Worm (Caenorhabditis elegans) whole organism, mixed stage, embryonic: ENCODE data around the gene ZK470.1.

Experiments used
- M03D4.4 ChIP-seq: sonication (generic microtip); optimal IDR thresholded peaks from 2 replicates; lab custom pipeline; 2017; ENCODE audit warnings: mild to moderate bottlenecking, missing genetic modification characterization, missing compliant biosample characterization
- blmp-1 ChIP-seq: fragments of 150-350 bp; optimal IDR thresholded peaks from 2 replicates; lab custom pipeline; 2014; ENCODE audit warnings: missing biosample characterization, missing genetic modification characterization
- ceh-43 ChIP-seq: fragments of 200-800 bp; sonication (Bioruptor generic); optimal IDR thresholded peaks from 2 replicates; lab custom pipeline; 2018; ENCODE audit warnings: mild to moderate bottlenecking, missing genetic modification characterization, moderate library complexity, missing compliant biosample characterization
- ceh-83 ChIP-seq: fragments of 200-800 bp; sonication (Bioruptor generic); optimal IDR thresholded peaks from 2 replicates; lab custom pipeline; 2018; ENCODE audit warnings: mild to moderate bottlenecking, missing genetic modification characterization, missing compliant biosample characterization
- drap-1 ChIP-seq: fragments of 200-800 bp; sonication (Bioruptor generic); optimal IDR thresholded peaks from 3 replicates; lab custom pipeline; 2018; ENCODE audit warnings: mild to moderate bottlenecking, missing genetic modification characterization, missing compliant biosample characterization
- elt-1 ChIP-seq: sonication (generic microtip); optimal IDR thresholded peaks from 2 replicates; lab custom pipeline; 2017; ENCODE audit warnings: missing genetic modification characterization, mild to moderate bottlenecking, missing compliant biosample characterization, antibody characterized with exemption, moderate library complexity, borderline replicate concordance; ENCODE audit not compliant: insufficient read depth
- flh-1 ChIP-seq: fragments of 200-800 bp; sonication (Bioruptor generic); optimal IDR thresholded peaks from 2 replicates; lab custom pipeline; 2018; ENCODE audit warnings: mild to moderate bottlenecking, missing genetic modification characterization, moderate library complexity, missing compliant biosample characterization
- ham-2 ChIP-seq: fragments of 200-800 bp; sonication (Bioruptor generic); optimal IDR thresholded peaks from 2 replicates; lab custom pipeline; 2018; ENCODE audit warnings: mild to moderate bottlenecking, missing genetic modification characterization, missing compliant biosample characterization
- hlh-1 ChIP-seq: fragments of 150-350 bp; optimal IDR thresholded peaks from 2 replicates; lab custom pipeline; 2014; ENCODE audit warnings: missing biosample characterization, missing genetic modification reagents, missing genetic modification characterization
- lin-32 ChIP-seq: fragments of 200-800 bp; sonication (Bioruptor generic); optimal IDR thresholded peaks from 2 replicates; lab custom pipeline; 2018; ENCODE audit warnings: mild to moderate bottlenecking, missing genetic modification characterization, missing compliant biosample characterization
- mab-5 ChIP-seq: fragments of 150-350 bp; optimal IDR thresholded peaks from 2 replicates; lab custom pipeline; 2014; ENCODE audit warnings: missing biosample characterization, missing genetic modification characterization
- nhr-12 ChIP-seq: fragments of 150-350 bp; optimal IDR thresholded peaks from 2 replicates; lab custom pipeline; 2014; ENCODE audit warnings: missing biosample characterization, missing genetic modification characterization
- nhr-2 ChIP-seq: fragments of 150-350 bp; optimal IDR thresholded peaks from 2 replicates; lab custom pipeline; 2014; ENCODE audit warnings: missing biosample characterization, missing genetic modification characterization
- nhr-237 ChIP-seq: fragments of 150-350 bp; optimal IDR thresholded peaks from 2 replicates; lab custom pipeline; 2014; ENCODE audit warnings: missing biosample characterization, missing genetic modification characterization
- nhr-28 ChIP-seq: fragments of 150-350 bp; optimal IDR thresholded peaks from 2 replicates; lab custom pipeline; 2014; ENCODE audit warnings: missing biosample characterization, missing genetic modification characterization
- pha-4 ChIP-seq: fragments of 150-350 bp; optimal IDR thresholded peaks from 2 replicates; lab custom pipeline; 2018; ENCODE audit warnings: missing biosample characterization, missing genetic modification reagents, missing genetic modification characterization
- sem-2 ChIP-seq: fragments of 200-800 bp; sonication (Bioruptor generic); optimal IDR thresholded peaks from 2 replicates; lab custom pipeline; 2018; ENCODE audit warnings: mild to moderate bottlenecking, missing genetic modification characterization, missing compliant biosample characterization
- unc-120 ChIP-seq: sonication (generic microtip); optimal IDR thresholded peaks from 2 replicates; lab custom pipeline; 2017; ENCODE audit warnings: missing genetic modification characterization, missing compliant biosample characterization; ENCODE audit not compliant: poor library complexity, severe bottlenecking
- unc-62 ChIP-seq: fragments of 150-350 bp; optimal IDR thresholded peaks from 2 replicates; lab custom pipeline; 2014; ENCODE audit warnings: missing biosample characterization, missing genetic modification reagents, missing genetic modification characterization
- zip-8 ChIP-seq: fragments of 150-350 bp; optimal IDR thresholded peaks from 2 replicates; lab custom pipeline; 2014; ENCODE audit warnings: missing biosample characterization, missing genetic modification characterization
- ztf-11 ChIP-seq: fragments of 150-350 bp; optimal IDR thresholded peaks from 2 replicates; lab custom pipeline; 2014; ENCODE audit warnings: missing biosample characterization, missing genetic modification characterization

The ZK470.1 gene

DNA sequence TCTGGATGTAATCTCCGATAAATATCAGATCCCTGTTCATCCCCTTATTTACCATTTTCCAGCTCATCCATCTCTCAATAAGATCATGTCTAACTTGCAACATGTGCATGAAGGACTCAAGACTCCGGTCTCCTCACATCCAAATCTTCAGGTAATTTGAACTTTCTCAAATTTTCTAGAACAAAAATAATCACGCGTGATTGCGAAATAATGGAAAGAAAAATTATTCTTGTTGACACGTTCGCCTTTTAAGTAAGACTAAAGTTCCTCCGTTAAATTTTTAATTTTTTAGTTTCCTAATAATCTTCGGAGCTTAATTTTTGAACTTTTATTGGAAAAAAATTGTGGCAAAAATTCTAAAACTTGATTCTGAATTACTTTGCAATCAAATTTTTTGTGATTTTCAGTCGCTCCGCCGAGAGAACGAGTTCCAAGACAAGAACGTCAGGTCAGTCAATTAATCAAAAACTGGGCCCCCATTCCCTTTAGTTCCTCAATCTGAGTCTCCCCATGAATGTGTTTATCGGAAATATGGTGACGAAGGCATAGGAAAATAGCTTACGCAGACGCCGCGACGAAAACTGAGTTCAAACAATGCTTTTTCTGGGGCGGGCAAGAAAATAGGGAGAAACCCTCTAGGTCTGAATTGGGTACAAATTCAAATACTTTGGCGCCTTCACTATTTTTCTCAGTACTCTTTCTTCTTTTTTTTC is 25.9 kb upstream of the ZK470.1 start:
- TF ChIP-seq sem-2 (GFP tag; lab: Kevin White, UChicago) (no peak), ceh-43 (GFP tag; lab: Kevin White, UChicago) (no peak), flh-1 (GFP tag; lab: Kevin White, UChicago) (no peak), M03D4.4 (tag; lab: Kevin White, UChicago) (no peak)

DNA sequence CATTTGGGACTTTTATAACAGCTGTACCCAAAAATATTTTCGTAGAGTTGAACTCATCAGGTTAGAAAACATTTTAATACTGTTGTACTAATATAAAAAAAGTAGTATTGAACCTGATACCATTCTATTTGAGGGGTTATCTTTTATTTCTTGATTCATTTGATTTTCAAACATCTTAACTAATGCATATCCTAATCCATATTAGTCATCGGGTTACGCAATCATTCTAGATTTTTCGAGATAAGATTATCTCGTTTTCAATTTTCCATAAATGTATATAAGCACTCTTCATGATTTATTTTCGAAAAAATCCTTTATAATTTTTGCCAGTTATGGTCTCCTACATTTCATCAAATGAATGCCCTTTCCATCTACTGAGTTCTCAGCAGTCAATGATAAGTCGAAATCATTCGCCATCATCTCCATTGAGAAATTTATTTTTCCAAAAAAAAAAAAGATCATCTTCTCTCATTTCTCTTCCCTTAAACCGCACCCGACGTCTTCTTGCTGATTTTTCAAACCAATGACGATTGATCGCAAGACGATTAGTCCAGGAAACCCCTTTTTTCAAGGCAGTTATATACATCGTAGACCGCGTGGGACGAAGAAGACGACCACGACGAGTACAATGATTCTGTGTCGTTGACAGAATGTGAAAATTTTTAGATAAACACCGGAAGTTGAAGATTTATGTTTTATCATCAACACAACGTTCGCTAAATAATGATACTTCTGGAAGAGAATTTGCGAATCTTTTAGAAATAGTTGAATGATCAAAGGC is 24.9 kb upstream of the ZK470.1 start:
- TF ChIP-seq elt-1 (peak; percentile 23), zip-8 (tag; lab: Kevin White, UChicago) (peak; percentile 68), flh-1 (GFP tag; lab: Kevin White, UChicago) (no peak), ztf-11 (tag; lab: Kevin White, UChicago) (no peak), drap-1 (GFP tag; lab: Kevin White, UChicago) (no peak), mab-5 (tag; lab: Kevin White, UChicago) (no peak), nhr-237 (tag; lab: Kevin White, UChicago) (no peak), pha-4 (tag; lab: Kevin White, UChicago) (no peak)

DNA sequence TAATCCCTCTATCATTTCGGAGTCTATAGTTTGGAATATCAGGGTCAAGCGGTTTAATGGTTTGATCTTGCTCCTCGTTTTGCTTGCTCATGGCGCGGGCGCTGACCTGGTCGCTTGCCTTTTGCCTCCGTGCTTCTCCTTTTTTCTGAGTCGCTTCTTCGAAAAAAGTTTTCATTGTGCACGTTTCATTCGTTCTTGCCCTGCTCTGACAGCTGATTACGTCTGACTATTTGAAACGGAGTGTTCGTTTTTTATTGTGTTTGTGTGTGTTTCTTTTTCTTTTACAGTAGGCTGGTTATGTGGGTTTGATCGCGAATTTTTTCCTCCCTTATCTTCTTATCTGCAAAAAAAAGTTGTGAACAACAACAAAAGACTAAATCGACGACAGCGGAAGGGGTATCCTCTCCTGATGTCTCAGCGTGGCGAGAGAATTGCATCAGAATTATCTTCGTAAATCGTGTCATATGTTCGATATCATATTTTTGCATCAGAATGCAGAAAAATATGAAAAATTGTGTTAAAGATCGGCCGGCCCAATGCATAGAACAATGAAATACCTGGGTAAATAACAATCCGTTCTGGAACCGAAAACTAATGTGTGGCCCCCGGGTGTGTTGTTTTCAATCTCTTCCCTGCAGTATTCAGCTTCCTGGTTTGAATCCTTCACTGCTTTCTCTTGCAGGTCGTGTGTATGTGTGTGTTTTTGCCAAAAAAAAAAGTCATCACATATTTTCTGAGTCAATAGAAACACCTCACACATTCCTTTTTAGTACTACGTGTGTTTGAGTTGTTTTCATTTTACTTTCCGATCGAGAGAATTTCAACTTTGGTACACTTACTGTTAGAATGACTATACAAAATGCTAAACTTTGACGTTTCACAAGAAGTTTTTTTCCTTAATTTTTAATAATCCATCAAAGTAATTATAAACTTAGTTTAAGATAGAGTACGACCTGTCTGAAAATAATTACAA is 23.6 kb upstream of the ZK470.1 start, which contains the start of gene ZK470.4:
ZK470.4 (minus strand) TSS at position 175 of the 973 bp plus-strand sequence.
- TF ChIP-seq flh-1 (GFP tag; lab: Kevin White, UChicago), result no peak
- TF ChIP-seq nhr-2 (tag; lab: Kevin White, UChicago), result no peak
- TF ChIP-seq lin-32, result no peak
- TF ChIP-seq ham-2 (GFP tag; lab: Kevin White, UChicago), result no peak
- TF ChIP-seq ceh-83 (GFP tag; lab: Kevin White, UChicago), result no peak
- TF ChIP-seq ceh-43 (GFP tag; lab: Kevin White, UChicago), result no peak
- no peak for TF ChIP-seq unc-120 (tag; lab: Kevin White, UChicago)
- TF ChIP-seq drap-1 (GFP tag; lab: Kevin White, UChicago), result no peak
- no peak for TF ChIP-seq unc-62

DNA sequence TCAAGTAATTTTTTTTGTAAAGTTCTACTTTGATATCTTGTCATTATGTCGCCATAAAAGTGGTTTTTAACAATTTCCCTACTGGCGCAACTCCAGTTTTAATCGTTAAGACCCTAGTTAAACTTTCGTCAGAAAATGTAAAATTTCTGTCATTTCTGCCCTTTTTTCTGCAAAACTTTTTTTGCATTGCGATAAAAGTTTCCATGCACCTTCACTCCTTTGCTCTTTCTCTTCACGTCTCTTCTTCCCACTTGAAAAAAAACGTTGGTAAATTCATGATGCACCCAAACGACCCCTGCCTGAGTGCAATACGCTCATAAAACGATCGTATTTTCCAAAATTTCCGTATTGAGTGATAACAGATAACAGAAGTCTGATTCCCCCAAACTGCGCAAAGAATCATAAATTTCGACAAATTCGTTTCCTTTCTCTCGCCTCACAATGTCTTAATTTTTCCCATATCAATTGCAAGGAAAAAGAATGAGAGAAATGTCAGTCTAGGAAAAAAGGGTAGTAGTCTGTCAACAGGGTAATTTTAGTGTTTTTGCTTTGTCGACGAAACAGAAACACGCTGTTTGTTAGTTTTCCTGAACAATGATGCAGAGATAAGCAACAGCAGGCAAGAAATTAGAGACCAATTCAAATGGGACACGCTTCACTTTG is 22.6 kb upstream of the ZK470.1 start:
- TF ChIP-seq lin-32 (no peak), nhr-12 (tag; lab: Kevin White, UChicago) (no peak), nhr-28 (tag; lab: Kevin White, UChicago) (no peak)

DNA sequence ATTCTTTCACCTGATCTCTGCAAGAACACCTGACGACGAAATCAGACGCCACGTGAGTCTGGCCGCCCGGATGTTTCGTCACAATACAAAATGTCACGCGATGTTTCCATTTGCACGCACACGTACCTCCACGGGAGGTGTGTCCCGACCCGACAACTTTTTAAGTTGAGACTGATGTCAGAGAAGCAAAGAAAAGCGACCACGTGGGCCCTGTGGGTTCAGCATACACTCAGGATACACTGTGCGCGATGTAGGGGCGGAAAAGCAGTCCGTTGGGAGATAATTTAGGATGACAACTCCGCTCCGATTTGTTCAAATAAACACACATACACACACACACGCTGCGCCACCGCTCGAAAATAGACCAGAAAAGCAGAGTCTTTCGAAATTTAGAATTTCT is 21.3 kb upstream of the ZK470.1 start:
- TF ChIP-seq blmp-1, result no peak
- TF ChIP-seq pha-4 (tag; lab: Kevin White, UChicago), result peak; percentile 55

DNA sequence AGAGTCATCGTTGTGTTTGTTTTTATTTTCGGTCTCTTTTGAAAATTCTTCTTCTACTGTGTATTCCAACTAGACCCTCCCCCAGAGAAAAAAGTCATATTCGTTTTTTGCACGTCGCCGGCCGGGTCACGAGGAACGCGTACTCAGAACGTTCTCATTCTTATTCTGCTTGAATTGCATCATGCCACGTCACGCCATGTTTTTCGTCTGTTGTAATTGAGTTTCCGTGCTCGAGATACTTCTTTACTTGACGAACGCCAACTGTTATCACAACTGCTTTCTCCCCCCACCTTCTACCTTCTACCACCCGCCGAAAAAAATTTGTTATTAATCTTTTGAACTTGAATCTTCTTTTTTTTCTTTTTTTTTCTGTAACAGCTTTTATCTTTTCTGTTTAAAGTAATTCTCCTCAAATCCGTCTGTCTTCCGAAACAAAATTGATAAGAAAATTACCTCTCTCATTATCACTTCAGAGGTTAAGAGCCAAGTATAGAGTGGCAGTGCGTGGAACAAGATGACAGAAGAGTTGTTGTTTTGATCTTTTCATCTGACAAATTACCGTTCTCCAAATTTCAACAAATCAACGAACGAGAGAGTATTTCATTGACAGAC is 20.7 kb upstream of the ZK470.1 start:
- TF ChIP-seq ztf-11 (tag; lab: Kevin White, UChicago), result no peak
- peak; percentile 91 for TF ChIP-seq hlh-1 (tag; lab: Kevin White, UChicago)
- TF ChIP-seq, all 35 proteins: peak for 1
